Fruit fly (Drosophila melanogaster) whole organism, embryonic: Measurements from ENCODE around the gene CG31075.

Source experiments
- Awh ChIP-seq: fragments of 200-800 bp; sonication (Bioruptor generic); IDR thresholded peaks from 2 replicates; pipeline ENCODE4, ENCODE4 v1.3.6; 2022; ENCODE audit warnings: missing biosample characterization, missing genetic modification characterization
- CG10654 ChIP-seq: fragments of 200-800 bp; sonication (Bioruptor generic); optimal IDR thresholded peaks from 2 replicates; lab custom pipeline; 2016; ENCODE audit warnings: missing biosample characterization, missing genetic modification characterization
- CG11093 ChIP-seq: fragments of 200-800 bp; sonication (Bioruptor generic); IDR thresholded peaks from 3 replicates; pipeline ENCODE4 v1.3.6; 2022; ENCODE audit warnings: missing biosample characterization, missing genetic modification characterization
- CG12659 ChIP-seq: fragments of 200-800 bp; sonication (Bioruptor generic); optimal IDR thresholded peaks from 3 replicates; lab custom pipeline; 2017; ENCODE audit warnings: mild to moderate bottlenecking, missing biosample characterization, missing genetic modification reagents, missing genetic modification characterization
- CG12744 ChIP-seq: fragments of 200-800 bp; sonication (Bioruptor generic); optimal IDR thresholded peaks from 2 replicates; lab custom pipeline; 2016; ENCODE audit warnings: missing biosample characterization, missing genetic modification characterization
- CG14014 ChIP-seq: fragments of 200-800 bp; sonication (Bioruptor generic); IDR thresholded peaks from 2 replicates; pipeline ENCODE4 v1.3.6; 2022; ENCODE audit warnings: missing biosample characterization, missing genetic modification characterization
- CG15269 ChIP-seq: fragments of 200-800 bp; sonication (Bioruptor generic); optimal IDR thresholded peaks from 2 replicates; lab custom pipeline; 2018; ENCODE audit warnings: missing biosample characterization, mild to moderate bottlenecking, missing genetic modification characterization, moderate library complexity
- CG15479 ChIP-seq: fragments of 200-800 bp; sonication (Bioruptor generic); optimal IDR thresholded peaks from 3 replicates; lab custom pipeline; 2019; ENCODE audit warnings: missing biosample characterization, mild to moderate bottlenecking, missing genetic modification characterization, moderate library complexity
- CG15601 ChIP-seq: fragments of 200-800 bp; sonication (Bioruptor generic); optimal IDR thresholded peaks from 3 replicates; lab custom pipeline; 2019; ENCODE audit warnings: missing biosample characterization, mild to moderate bottlenecking, missing genetic modification characterization, moderate library complexity
- CG17829 ChIP-seq: fragments of 200-800 bp; optimal IDR thresholded peaks from 2 replicates; lab custom pipeline; 2019; ENCODE audit warnings: missing biosample characterization, mild to moderate bottlenecking, missing genetic modification characterization, moderate library complexity
- CG30020 ChIP-seq: fragments of 200-800 bp; optimal IDR thresholded peaks from 2 replicates; lab custom pipeline; 2019; ENCODE audit warnings: missing biosample characterization, mild to moderate bottlenecking, missing genetic modification characterization, moderate library complexity
- CG30403 ChIP-seq: fragments of 200-800 bp; sonication (Bioruptor generic); optimal IDR thresholded peaks from 3 replicates; lab custom pipeline; 2016; ENCODE audit warnings: missing biosample characterization, missing genetic modification characterization
- CG32532 ChIP-seq: fragments of 200-800 bp; sonication (Bioruptor generic); IDR thresholded peaks from 2 replicates; pipeline ENCODE4 v1.3.6; 2022; ENCODE audit warnings: missing biosample characterization, missing genetic modification characterization
- CG4282 ChIP-seq: fragments of 200-800 bp; sonication (Bioruptor generic); optimal IDR thresholded peaks from 2 replicates; lab custom pipeline; 2016; ENCODE audit warnings: missing biosample characterization, missing genetic modification characterization
- CG4820 ChIP-seq: fragments of 200-800 bp; sonication (Bioruptor generic); optimal IDR thresholded peaks from 3 replicates; lab custom pipeline; 2016; ENCODE audit warnings: missing biosample characterization, missing genetic modification characterization
- CG5953 ChIP-seq: fragments of 200-800 bp; sonication (Bioruptor generic); IDR thresholded peaks from 2 replicates; pipeline ENCODE4 v1.3.6; 2022; ENCODE audit warnings: missing biosample characterization, missing genetic modification characterization
- CG6254 ChIP-seq: fragments of 200-800 bp; sonication (Bioruptor generic); optimal IDR thresholded peaks from 3 replicates; lab custom pipeline; 2017; ENCODE audit warnings: mild to moderate bottlenecking, missing biosample characterization, missing genetic modification reagents, missing genetic modification characterization
- CG7987 ChIP-seq: fragments of 200-800 bp; sonication (Bioruptor generic); optimal IDR thresholded peaks from 2 replicates; lab custom pipeline; 2018; ENCODE audit warnings: missing biosample characterization, mild to moderate bottlenecking, missing genetic modification characterization, moderate library complexity
- CG8765 ChIP-seq: fragments of 200-800 bp; sonication (Bioruptor generic); IDR thresholded peaks from 2 replicates; pipeline ENCODE4 v1.3.6; 2022; ENCODE audit warnings: missing biosample characterization, missing genetic modification characterization
- CrebB ChIP-seq: fragments of 200-800 bp; sonication (Bioruptor generic); optimal IDR thresholded peaks from 3 replicates; lab custom pipeline; 2018; ENCODE audit warnings: missing biosample characterization, mild to moderate bottlenecking, missing genetic modification characterization
- ERR ChIP-seq: fragments of 200-800 bp; sonication (Bioruptor generic); optimal IDR thresholded peaks from 2 replicates; lab custom pipeline; 2016; ENCODE audit warnings: missing biosample characterization, missing genetic modification characterization
- H15 ChIP-seq: fragments of 200-800 bp; sonication (Bioruptor generic); IDR thresholded peaks from 3 replicates; pipeline ENCODE4 v1.3.6; 2022; ENCODE audit warnings: missing biosample characterization, missing genetic modification characterization
- HLH4C ChIP-seq: fragments of 200-800 bp; sonication (Bioruptor generic); IDR thresholded peaks from 3 replicates; pipeline ENCODE4 v1.3.6; 2022; ENCODE audit warnings: missing biosample characterization, missing genetic modification characterization; ENCODE audit not compliant: partially characterized antibody
- Lhr ChIP-seq: fragments of 200-800 bp; sonication (Bioruptor generic); optimal IDR thresholded peaks from 3 replicates; lab custom pipeline; 2017; ENCODE audit warnings: mild to moderate bottlenecking, missing biosample characterization, missing genetic modification reagents, missing genetic modification characterization
- Lpt ChIP-seq: fragments of >200 bp; optimal IDR thresholded peaks from 2 replicates; lab custom pipeline; 2018; ENCODE audit warnings: missing biosample characterization, missing genetic modification characterization
- Neu2 ChIP-seq: fragments of 200-800 bp; sonication (Bioruptor generic); optimal IDR thresholded peaks from 3 replicates; lab custom pipeline; 2016; ENCODE audit warnings: missing biosample characterization, missing genetic modification characterization, borderline replicate concordance
- Ptx1 ChIP-seq: fragments of 200-800 bp; sonication (Bioruptor generic); IDR thresholded peaks from 2 replicates; pipeline ENCODE4 v1.3.6; 2022; ENCODE audit warnings: missing biosample characterization, missing genetic modification characterization
- Side ChIP-seq: fragments of 200-800 bp; sonication (Bioruptor generic); optimal IDR thresholded peaks from 2 replicates; lab custom pipeline; 2016; ENCODE audit warnings: missing biosample characterization, missing genetic modification characterization
- az2 ChIP-seq: fragments of 200-800 bp; sonication (Bioruptor generic); optimal IDR thresholded peaks from 3 replicates; lab custom pipeline; 2016; ENCODE audit warnings: missing biosample characterization, missing genetic modification characterization
- bowl ChIP-seq: fragments of 200-800 bp; sonication (Bioruptor generic); IDR thresholded peaks from 2 replicates; pipeline ENCODE4 v1.3.6; 2022; ENCODE audit warnings: missing biosample characterization, missing genetic modification characterization
- btn ChIP-seq: fragments of 200-800 bp; sonication (Bioruptor generic); optimal IDR thresholded peaks from 2 replicates; lab custom pipeline; 2016; ENCODE audit warnings: missing biosample characterization, missing genetic modification characterization
- cato ChIP-seq: fragments of 200-800 bp; sonication (Bioruptor generic); optimal IDR thresholded peaks from 2 replicates; lab custom pipeline; 2016; ENCODE audit warnings: missing biosample characterization, missing genetic modification characterization, borderline replicate concordance
- chm ChIP-seq: fragments of 200-800 bp; sonication (Bioruptor generic); IDR thresholded peaks from 2 replicates; pipeline ENCODE4 v1.3.6; 2022; ENCODE audit warnings: missing biosample characterization, missing genetic modification characterization
- croc ChIP-seq: fragments of 200-800 bp; sonication (Bioruptor generic); conservative IDR thresholded peaks from 3 replicates; pipeline ENCODE4 v1.3.6; 2022; ENCODE audit warnings: missing biosample characterization, missing genetic modification characterization
- gem ChIP-seq: fragments of 200-800 bp; sonication (Bioruptor generic); optimal IDR thresholded peaks from 2 replicates; lab custom pipeline; 2019; ENCODE audit warnings: missing biosample characterization, mild to moderate bottlenecking, missing genetic modification characterization, moderate library complexity
- gsb ChIP-seq: fragments of 200-800 bp; sonication (Bioruptor generic); IDR thresholded peaks from 2 replicates; pipeline ENCODE4 v1.3.6; 2022; ENCODE audit warnings: missing biosample characterization, missing genetic modification characterization
- h ChIP-seq: fragments of >200 bp; optimal IDR thresholded peaks from 2 replicates; lab custom pipeline; 2017
- jigr1 ChIP-seq: fragments of 200-800 bp; sonication (Bioruptor generic); IDR thresholded peaks from 3 replicates; pipeline ENCODE4 v1.3.6; 2022; ENCODE audit warnings: missing biosample characterization, missing genetic modification characterization
- lilli ChIP-seq: fragments of 200-800 bp; sonication (Bioruptor generic); optimal IDR thresholded peaks from 3 replicates; lab custom pipeline; 2016; ENCODE audit warnings: missing biosample characterization, missing genetic modification characterization
- lola ChIP-seq, 3 experiments: fragments of >200 bp in 2 of 3; fragments of 200-800 bp in 1 of 3; sonication (Bioruptor generic) in 1 of 3; optimal IDR thresholded peaks; 2 replicates each; lab custom pipeline; 2017 to 2019; ENCODE audit warnings: missing biosample characterization in 3 of 3, missing genetic modification characterization in 3 of 3, mild to moderate bottlenecking in 1 of 3, moderate library complexity in 1 of 3
- pfk ChIP-seq: fragments of 200-800 bp; sonication (Bioruptor generic); optimal IDR thresholded peaks from 2 replicates; lab custom pipeline; 2018; ENCODE audit warnings: missing biosample characterization, mild to moderate bottlenecking, missing genetic modification characterization, moderate library complexity
- pnt ChIP-seq: fragments of 200-800 bp; sonication (Bioruptor generic); optimal IDR thresholded peaks from 3 replicates; lab custom pipeline; 2016; ENCODE audit warnings: missing biosample characterization, missing genetic modification characterization
- psq ChIP-seq: fragments of 200-800 bp; sonication (Bioruptor generic); optimal IDR thresholded peaks from 2 replicates; lab custom pipeline; 2017; ENCODE audit warnings: missing biosample characterization, missing genetic modification characterization
- run ChIP-seq: fragments of 200-800 bp; sonication (Bioruptor generic); optimal IDR thresholded peaks from 3 replicates; lab custom pipeline; 2018; ENCODE audit warnings: missing biosample characterization, mild to moderate bottlenecking, missing genetic modification characterization
- sc ChIP-seq, 3 experiments: fragments of >200 bp in 2 of 3; fragments of 200-800 bp in 1 of 3; sonication (Bioruptor generic) in 1 of 3; optimal IDR thresholded peaks; 2 replicates in 2 of 3; 3 replicates in 1 of 3; lab custom pipeline; 2017; ENCODE audit warnings: mild to moderate bottlenecking in 1 of 3, missing biosample characterization in 1 of 3, missing genetic modification characterization in 1 of 3, missing genetic modification reagents in 1 of 3
- sens ChIP-seq: fragments of 200-800 bp; sonication (Bioruptor generic); peaks from one replicate; lab custom pipeline; 2016; ENCODE audit warnings: missing biosample characterization, missing genetic modification characterization
- seq ChIP-seq: fragments of 200-800 bp; sonication (Bioruptor generic); IDR thresholded peaks from 2 replicates; pipeline ENCODE4 v1.3.6; 2022; ENCODE audit warnings: missing biosample characterization, missing genetic modification characterization
- so ChIP-seq: fragments of 200-800 bp; sonication (Bioruptor generic); IDR thresholded peaks from 3 replicates; pipeline ENCODE4 v1.3.6; 2022; ENCODE audit warnings: missing biosample characterization, missing genetic modification characterization
- tap ChIP-seq: fragments of 200-800 bp; optimal IDR thresholded peaks from 3 replicates; lab custom pipeline; 2019; ENCODE audit warnings: missing biosample characterization, mild to moderate bottlenecking, missing genetic modification characterization, moderate library complexity
- unc-4 ChIP-seq: fragments of 200-800 bp; sonication (Bioruptor generic); IDR thresholded peaks from 2 replicates; pipeline ENCODE4 v1.3.6; 2022; ENCODE audit warnings: missing biosample characterization, missing genetic modification characterization; ENCODE audit not compliant: partially characterized antibody
- usp ChIP-seq: fragments of >200 bp; optimal IDR thresholded peaks from 2 replicates; lab custom pipeline; 2017; ENCODE audit warnings: missing biosample characterization, missing genetic modification characterization

Gene CG31075

DNA sequence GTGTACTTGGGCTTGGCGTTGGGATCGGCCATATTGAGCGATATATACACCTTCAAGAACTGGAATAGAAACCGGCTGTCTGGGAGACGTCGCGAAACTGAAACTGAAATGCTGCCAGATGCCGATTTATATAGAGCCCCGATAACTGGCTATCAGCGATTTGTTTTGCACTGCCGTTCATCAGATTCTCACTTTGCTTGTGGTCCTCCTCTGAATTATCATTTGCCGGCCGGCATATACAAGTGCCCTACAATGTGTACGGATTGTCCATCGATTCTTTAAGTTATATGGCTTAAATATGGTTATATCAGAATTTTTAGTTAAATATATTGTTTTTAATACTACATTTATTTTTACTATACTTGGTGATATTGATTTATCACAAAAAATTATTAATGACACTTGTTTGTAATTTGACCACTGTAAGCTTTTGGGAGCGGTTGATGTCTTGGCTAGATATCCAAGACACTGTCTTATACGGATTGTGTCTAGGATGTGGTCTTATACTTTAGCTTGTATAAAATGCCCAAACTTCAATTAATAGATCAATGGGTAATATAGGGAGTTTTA is at the start of gene CG31075 (continued):
- TF ChIP-seq croc (GFP tag; lab: Robert Waterston, UW) (no peak), chm (GFP tag; lab: Robert Waterston, UW) (no peak; the same call in 1 of the 2 replicates), az2 (GFP tag; lab: Kevin White, UChicago) (no peak), run (tag; lab: Kevin White, UChicago) (peak; percentile 0), pnt (GFP tag; lab: Kevin White, UChicago) (no peak), ERR (no peak), gsb (GFP tag; lab: Robert Waterston, UW) (no peak), h (lab: Kevin White, UChicago) (no peak), CG15601 (tag; lab: Kevin White, UChicago) (no peak), Neu2 (no peak), lilli (peak; percentile 50), CG11093 (GFP tag; lab: Robert Waterston, UW) (0 out of 3 replicates have a peak, but pooled peaks have one; percentile 7), CG12659 (GFP tag; lab: Kevin White, UChicago) (peak; percentile 17), CG6254 (GFP tag; lab: Kevin White, UChicago) (no peak), jigr1 (GFP tag; lab: Robert Waterston, UW) (no peak), CrebB (tag; lab: Kevin White, UChicago) (no peak), sens (no peak), Lpt (GFP tag; lab: Kevin White, UChicago) (no peak), sc (optimal IDR thresholded peaks at IDR 0.05; lab: Kevin White, UChicago) (no peak), sc (GFP tag; optimal IDR thresholded peaks at IDR 0.05; lab: Kevin White, UChicago) (no peak), lola (GFP tag; optimal IDR thresholded peaks at IDR 0.05; lab: Kevin White, UChicago) (no peak), CG30020 (tag; lab: Kevin White, UChicago) (no peak), gem (tag; lab: Kevin White, UChicago) (peak; percentile 77), CG4282 (GFP tag; lab: Kevin White, UChicago) (no peak), Ptx1 (GFP tag; lab: Robert Waterston, UW) (peak; percentile 49; the same call in 1 of the 2 replicates), bowl (GFP tag; lab: Robert Waterston, UW) (no peak), CG4820 (GFP tag; lab: Kevin White, UChicago) (no peak), seq (GFP tag; lab: Robert Waterston, UW) (peak; percentile 53), tap (tag; lab: Kevin White, UChicago) (no peak), cato (GFP tag; lab: Kevin White, UChicago) (no peak), psq (GFP tag; lab: Kevin White, UChicago) (no peak), CG14014 (peak; percentile 55; the same call in 1 of the 2 replicates), CG15479 (no peak), btn (GFP tag; lab: Kevin White, UChicago) (no peak), CG17829 (tag; lab: Kevin White, UChicago) (no peak), usp (GFP tag; lab: Kevin White, UChicago) (no peak), Side (GFP tag; lab: Kevin White, UChicago) (no peak), CG5953 (GFP tag; lab: Robert Waterston, UW) (peak; percentile 65; the same call in 1 of the 2 replicates), CG8765 (GFP tag; lab: Robert Waterston, UW) (no peak), HLH4C (no peak), Awh (GFP tag; lab: Robert Waterston, UW) (peak; percentile 50; the same call in 1 of the 2 replicates), pfk (GFP tag; lab: Kevin White, UChicago) (no peak), CG15269 (peak; percentile 42), CG32532 (GFP tag; lab: Robert Waterston, UW) (peak; percentile 83), CG12744 (GFP tag; lab: Kevin White, UChicago) (no peak), unc-4 (GFP tag; lab: Robert Waterston, UW) (no peak), Lhr (GFP tag; lab: Kevin White, UChicago) (no peak), H15 (GFP tag; lab: Robert Waterston, UW) (no peak), CG30403 (GFP tag; lab: Kevin White, UChicago) (peak; percentile 63), so (GFP tag; lab: Robert Waterston, UW) (no peak), CG10654 (GFP tag; lab: Kevin White, UChicago) (peak; percentile 8), CG7987 (GFP tag; lab: Kevin White, UChicago) (no peak)
